Worm (Caenorhabditis elegans): Measurements from ENCODE around the gene cyp-25A1.

Gene cyp-25A1

DNA sequence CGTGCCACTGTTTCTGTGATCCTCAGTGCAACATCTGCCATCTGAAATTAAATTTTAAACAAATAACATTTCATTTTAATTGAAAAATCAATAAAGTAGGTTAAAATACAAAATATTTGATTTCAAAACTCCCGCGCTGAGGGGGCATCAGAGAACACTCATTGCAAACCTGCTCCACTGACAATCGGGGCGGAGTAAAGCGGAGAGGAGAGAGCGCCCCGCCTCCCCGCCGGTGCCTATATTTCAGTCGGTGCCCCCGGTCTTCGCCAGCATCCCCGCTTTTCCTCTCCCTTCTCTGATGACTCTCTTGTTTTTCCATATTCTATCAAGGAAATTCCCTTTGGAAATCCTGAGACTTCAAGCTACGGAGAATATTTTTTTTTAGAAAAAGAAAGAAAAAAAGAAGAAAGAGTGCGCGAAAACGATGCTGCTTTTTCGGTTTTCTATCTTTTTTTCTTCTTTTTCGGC lies 30.6 kb downstream of the cyp-25A1 start, which contains the start of gene brc-1 (continued):
- TF ChIP-seq lin-35 (GFP tag; optimal IDR thresholded peaks at IDR 0.05) = peak in 2 of 3 experiments; percentile 41 to 92
- TF ChIP-seq atf-7 (tag; optimal IDR thresholded peaks at IDR 0.05) = no peak
- TF ChIP-seq ztf-22 (GFP tag; optimal IDR thresholded peaks at IDR 0.05) = no peak
- no peak for TF ChIP-seq snpc-4 (GFP tag; optimal IDR thresholded peaks at IDR 0.05)
- peak in 3 of 4 experiments; percentile 27 to 57 (median 57) for TF ChIP-seq snpc-4 (tag; optimal IDR thresholded peaks at IDR 0.05)
- peak; percentile 46 for TF ChIP-seq nhr-90 (tag; optimal IDR thresholded peaks at IDR 0.05)
- TF ChIP-seq Y53G8AR.9 (GFP tag; conservative IDR thresholded peaks at IDR 0.05) = peak; percentile 79
- TF ChIP-seq F57A8.1 (GFP tag; optimal IDR thresholded peaks at IDR 0.05) = no peak
- TF ChIP-seq sea-2 (GFP tag; IDR thresholded peaks at IDR 0.05) = no peak
- no peak for TF ChIP-seq hsf-1 (GFP tag; IDR thresholded peaks at IDR 0.05)
- TF ChIP-seq nfya-2 (GFP tag; IDR thresholded peaks at IDR 0.05) = no peak
- peak; percentile 91 for TF ChIP-seq lin-54 (GFP tag; optimal IDR thresholded peaks at IDR 0.05)
- TF ChIP-seq hlh-26 (GFP tag; conservative IDR thresholded peaks at IDR 0.05) = no peak
- TF ChIP-seq attf-5 (GFP tag; optimal IDR thresholded peaks at IDR 0.05) = peak; percentile 94

- TF ChIP-seq madf-8 (GFP tag; conservative IDR thresholded peaks at IDR 0.05) (peak; percentile 41; the same call in 1 of the 2 replicates), gei-17 (GFP tag; optimal IDR thresholded peaks at IDR 0.05) (no peak), T26A5.8 (tag; optimal IDR thresholded peaks at IDR 0.05) (no peak), akir-1 (GFP tag; optimal IDR thresholded peaks at IDR 0.05) (no peak), ama-1 (optimal IDR thresholded peaks at IDR 0.05) (peak; percentile 11), ama-1 (GFP tag; optimal IDR thresholded peaks at IDR 0.05) (no peak), K12H6.12 (tag; optimal IDR thresholded peaks at IDR 0.05) (peak; percentile 53), ets-4 (GFP tag; optimal IDR thresholded peaks at IDR 0.05) (no peak), lin-40 (tag; optimal IDR thresholded peaks at IDR 0.05) (peak; percentile 19), ztf-6 (GFP tag; IDR thresholded peaks at IDR 0.05) (no peak), nfyb-1 (GFP tag; IDR thresholded peaks at IDR 0.05) (0 out of 2 replicates have a peak, but pooled peaks have one; percentile 63), madf-3 (GFP tag; IDR thresholded peaks at IDR 0.05) (0 out of 2 replicates have a peak, but pooled peaks have one; percentile 22), lsl-1 (GFP tag; optimal IDR thresholded peaks at IDR 0.05) (peak; percentile 59), atf-7 (tag; optimal IDR thresholded peaks at IDR 0.05) (no peak), dpl-1 (GFP tag; optimal IDR thresholded peaks at IDR 0.05) (peak; percentile 40), F33H1.4 (GFP tag; IDR thresholded peaks at IDR 0.05) (peak; percentile 35), madf-6 (GFP tag; IDR thresholded peaks at IDR 0.05) (peak; percentile 76), D2030.7 (GFP tag; IDR thresholded peaks at IDR 0.05) (0 out of 2 replicates have a peak, but pooled peaks have one; percentile 15), efl-1 (GFP tag; optimal IDR thresholded peaks at IDR 0.05) (peak; percentile 69), attf-5 (GFP tag; optimal IDR thresholded peaks at IDR 0.05) (no peak), F52B5.7 (tag; optimal IDR thresholded peaks at IDR 0.05) (peak; percentile 30), Y56A3A.18 (GFP tag; IDR thresholded peaks at IDR 0.05) (no peak), K11D2.4 (GFP tag; IDR thresholded peaks at IDR 0.05) (no peak)
Observed at ce11 chrIII:3863814-3864507, 31.6 kb downstream of the cyp-25A1 start, which contains the start of gene acs-19. acs-19 (plus strand) TSS chrIII:3864489.

DNA sequence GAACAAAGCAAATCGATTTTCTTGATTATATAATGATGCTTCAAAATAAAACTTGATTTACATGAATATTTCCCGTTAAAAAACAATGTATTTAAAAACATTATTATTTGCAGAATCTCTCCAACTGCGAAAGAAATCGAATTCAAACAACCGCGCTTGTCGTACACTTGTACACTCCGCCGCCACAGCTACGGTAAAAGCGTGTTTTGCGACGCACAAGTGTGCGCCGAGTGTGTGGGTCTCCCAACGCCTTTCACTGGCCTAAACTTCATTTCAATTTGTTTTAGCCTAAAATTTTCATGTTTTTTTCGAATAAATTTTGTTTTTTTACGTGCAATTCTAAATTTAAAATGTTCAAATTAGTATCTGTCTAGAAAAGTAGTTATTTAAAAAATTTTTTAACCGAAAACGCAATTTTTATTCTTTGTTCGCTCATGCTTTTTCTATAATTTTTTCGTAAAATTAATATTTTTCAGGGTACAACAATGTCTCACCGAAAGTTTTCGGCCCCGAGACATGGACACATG lies 35.0 kb downstream of the cyp-25A1 start, which contains the start of gene rpl-3:
Gene rpl-3, plus strand, starts transcription at position 477 of the 527 bp plus-strand sequence.
- TF ChIP-seq B0035.1 (tag; optimal IDR thresholded peaks at IDR 0.05) (peak; percentile 97), madf-3 (GFP tag; IDR thresholded peaks at IDR 0.05) (peak; percentile 99), let-607 (tag; optimal IDR thresholded peaks at IDR 0.05) (peak; percentile 96 to 97), F22D6.2 (tag; optimal IDR thresholded peaks at IDR 0.05) (peak; percentile 97), ama-1 (optimal IDR thresholded peaks at IDR 0.05) (no peak), ama-1 (GFP tag; optimal IDR thresholded peaks at IDR 0.05) (peak; percentile 83 to 92), cebp-2 (GFP tag; IDR thresholded peaks at IDR 0.05) (peak; percentile 100), ztf-18 (tag; optimal IDR thresholded peaks at IDR 0.05) (peak; percentile 91), T26A5.8 (tag; optimal IDR thresholded peaks at IDR 0.05) (peak; percentile 99), hmg-20 (GFP tag; IDR thresholded peaks at IDR 0.05) (peak; percentile 98), nfyb-1 (GFP tag; IDR thresholded peaks at IDR 0.05) (peak; percentile 100), gei-17 (GFP tag; optimal IDR thresholded peaks at IDR 0.05) (peak; percentile 95), fkh-3 (tag; optimal IDR thresholded peaks at IDR 0.05) (peak; percentile 96), nhr-27 (tag; optimal IDR thresholded peaks at IDR 0.05) (peak; percentile 99), lin-26 (GFP tag; IDR thresholded peaks at IDR 0.05) (peak; percentile 99), ztf-22 (GFP tag; optimal IDR thresholded peaks at IDR 0.05) (peak; percentile 100), F33H1.4 (GFP tag; IDR thresholded peaks at IDR 0.05) (peak; percentile 99), dpl-1 (GFP tag; optimal IDR thresholded peaks at IDR 0.05) (peak; percentile 100), ets-4 (GFP tag; optimal IDR thresholded peaks at IDR 0.05) (peak; percentile 100)
